Fruit fly (Drosophila melanogaster) whole organism, embryonic: Measurements from ENCODE around the gene alphaSnap.

Experiments used
- Asciz ChIP-seq: fragments of 200-800 bp; sonication (Bioruptor generic); optimal IDR thresholded peaks from 2 replicates; lab custom pipeline; 2017; ENCODE audit warnings: missing biosample characterization, mild to moderate bottlenecking, missing genetic modification characterization, missing genetic modification reagents
- CG15601 ChIP-seq: fragments of 200-800 bp; sonication (Bioruptor generic); optimal IDR thresholded peaks from 3 replicates; lab custom pipeline; 2019; ENCODE audit warnings: missing biosample characterization, mild to moderate bottlenecking, missing genetic modification characterization, moderate library complexity
- Chrac-16 ChIP-seq: fragments of 200-800 bp; sonication (Bioruptor generic); optimal IDR thresholded peaks from 3 replicates; lab custom pipeline; 2016; ENCODE audit warnings: missing biosample characterization, missing genetic modification characterization
- HLH3B ChIP-seq: fragments of 200-800 bp; sonication (Bioruptor generic); IDR thresholded peaks from 2 replicates; pipeline ENCODE4 v1.3.6; 2022; ENCODE audit warnings: missing biosample characterization, missing genetic modification characterization
- Optix ChIP-seq: fragments of 200-800 bp; sonication (Bioruptor generic); IDR thresholded peaks from 3 replicates; pipeline ENCODE4 v1.3.6; 2022; ENCODE audit warnings: missing biosample characterization, missing genetic modification characterization
- bigmax ChIP-seq: fragments of 200-800 bp; sonication (Bioruptor generic); optimal IDR thresholded peaks from 2 replicates; lab custom pipeline; 2018; ENCODE audit warnings: missing biosample characterization, mild to moderate bottlenecking, missing genetic modification characterization
- br ChIP-seq: fragments of >200 bp; optimal IDR thresholded peaks from 2 replicates; lab custom pipeline; 2017
- emc ChIP-seq: fragments of 200-800 bp; sonication (Bioruptor generic); optimal IDR thresholded peaks from 2 replicates; lab custom pipeline; 2016; ENCODE audit warnings: missing biosample characterization, missing genetic modification characterization
- insv ChIP-seq, 2 experiments: fragments of 200-800 bp; sonication (Bioruptor generic); optimal IDR thresholded peaks; 3 replicates each; lab custom pipeline; 2016 to 2018; ENCODE audit warnings: missing biosample characterization in 2 of 2, missing genetic modification characterization in 2 of 2
- vnd ChIP-seq: fragments of 200-800 bp; sonication (Bioruptor generic); IDR thresholded peaks from 3 replicates; pipeline ENCODE4 v1.3.6; 2022; ENCODE audit warnings: missing biosample characterization, missing genetic modification characterization; ENCODE audit not compliant: partially characterized antibody

DNA sequence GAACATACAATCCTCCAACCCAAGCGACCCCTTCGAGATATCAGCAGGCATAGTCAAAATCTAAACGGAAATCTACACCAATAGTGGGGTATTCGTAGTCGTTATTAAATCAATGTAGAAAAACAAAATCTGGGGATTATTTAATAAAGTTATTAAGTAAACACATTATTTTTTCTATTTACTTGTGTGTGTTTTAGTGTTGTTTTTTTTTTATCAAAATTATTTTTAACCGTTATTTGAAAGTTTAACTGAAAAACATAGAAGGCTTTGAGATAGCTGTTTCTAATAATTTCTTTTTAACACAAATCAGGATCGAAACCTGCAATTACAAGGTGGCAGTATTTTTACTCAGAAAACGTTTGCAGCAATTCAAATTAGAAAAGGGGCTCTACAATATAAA is 4.1 kb upstream of the alphaSnap start, which contains the start of gene polo:
- TF ChIP-seq Optix (no peak), HLH3B (GFP tag; lab: Robert Waterston, UW) (no peak), Chrac-16 (GFP tag; lab: Kevin White, UChicago) (no peak), insv (GFP tag; optimal IDR thresholded peaks at IDR 0.05; lab: Kevin White, UChicago) (no peak), emc (GFP tag; lab: Kevin White, UChicago) (no peak), CG15601 (tag; lab: Kevin White, UChicago) (no peak), vnd (no peak), br (lab: Kevin White, UChicago) (no peak), Asciz (no peak), bigmax (GFP tag; lab: Kevin White, UChicago) (no peak)
